Worm (Caenorhabditis elegans): Measurements from ENCODE around the gene ZC21.8.

ZC21.8 gene

ce11 chrIII:8519886-8520285 is at the start of gene ZC21.8:
Gene ZC21.8 (minus strand): TSS chrIII:8519986.
- no peak for TF ChIP-seq bed-2 (GFP tag; IDR thresholded peaks at IDR 0.05)
- TF ChIP-seq nfya-1 (tag; optimal IDR thresholded peaks at IDR 0.05; ENCODE audit: borderline replicate concordance, insufficient read depth), result no peak
- no peak for TF ChIP-seq fkh-3 (tag; optimal IDR thresholded peaks at IDR 0.05)
- TF ChIP-seq let-607 (tag; optimal IDR thresholded peaks at IDR 0.05), result no peak
- TF ChIP-seq F33H1.4 (GFP tag; IDR thresholded peaks at IDR 0.05), result no peak
- TF ChIP-seq ztf-28 (GFP tag; IDR thresholded peaks at IDR 0.05), result no peak
- no peak for TF ChIP-seq B0336.3 (GFP tag; IDR thresholded peaks at IDR 0.05)
- no peak for TF ChIP-seq nhr-90 (tag; optimal IDR thresholded peaks at IDR 0.05)
- no peak for TF ChIP-seq dpl-1 (GFP tag; optimal IDR thresholded peaks at IDR 0.05)
- TF ChIP-seq lin-35 (GFP tag; optimal IDR thresholded peaks at IDR 0.05), result no peak
- no peak for TF ChIP-seq tbp1 (GFP tag; optimal IDR thresholded peaks at IDR 0.05)
- no peak for TF ChIP-seq cebp-2 (GFP tag; IDR thresholded peaks at IDR 0.05)
- TF ChIP-seq F55B11.4 (tag; optimal IDR thresholded peaks at IDR 0.05; ENCODE audit: borderline replicate concordance, insufficient read depth), result no peak
- no peak for TF ChIP-seq unc-130 (GFP tag; optimal IDR thresholded peaks at IDR 0.05)
- TF ChIP-seq egl-44 (GFP tag; IDR thresholded peaks at IDR 0.05), result no peak
- TF ChIP-seq ztf-26 (tag; optimal IDR thresholded peaks at IDR 0.05), result no peak

- no peak for TF ChIP-seq K11D2.4 (GFP tag; IDR thresholded peaks at IDR 0.05)
- no peak for TF ChIP-seq nhr-90 (tag; optimal IDR thresholded peaks at IDR 0.05)
- TF ChIP-seq ekl-4 (GFP tag; IDR thresholded peaks at IDR 0.05), result no peak
Observed at ce11 chrIII:8564372-8564771, 44.6 kb upstream of the ZC21.8 start.

- TF ChIP-seq madf-8 (GFP tag; conservative IDR thresholded peaks at IDR 0.05), result no peak
- TF ChIP-seq fkh-3 (tag; optimal IDR thresholded peaks at IDR 0.05), result no peak
- TF ChIP-seq Y67H2A.10 (GFP tag; conservative IDR thresholded peaks at IDR 0.05), result no peak
- no peak for TF ChIP-seq somi-1 (GFP tag; optimal IDR thresholded peaks at IDR 0.05)
Observed at ce11 chrIII:8560836-8561235, 41.0 kb upstream of the ZC21.8 start, which contains the start of gene acdh-6. Gene acdh-6 (plus strand): TSS chrIII:8561136.

- TF ChIP-seq lsl-1 (GFP tag; optimal IDR thresholded peaks at IDR 0.05) (no peak), bed-2 (GFP tag; IDR thresholded peaks at IDR 0.05) (no peak), aptf-2 (GFP tag; conservative IDR thresholded peaks at IDR 0.05) (no peak), K12H6.12 (tag; optimal IDR thresholded peaks at IDR 0.05) (no peak), cebp-2 (GFP tag; IDR thresholded peaks at IDR 0.05) (no peak), F22D6.2 (tag; optimal IDR thresholded peaks at IDR 0.05) (no peak), ceh-27 (GFP tag; optimal IDR thresholded peaks at IDR 0.05) (no peak)
Observed at ce11 chrIII:8560398-8560797, 40.6 kb upstream of the ZC21.8 start.

ce11 chrIII:8556836-8557385 is 37.1 kb upstream of the ZC21.8 start, which contains the start of gene C02D5.2:
Gene C02D5.2 (plus strand): TSS chrIII:8557335.
- TF ChIP-seq C17E4.6 (GFP tag; IDR thresholded peaks at IDR 0.05) (no peak), nhr-80 (tag; optimal IDR thresholded peaks at IDR 0.05) (peak; percentile 1), hmg-1.2 (GFP tag; IDR thresholded peaks at IDR 0.05) (peak; percentile 78; the same call in 1 of the 2 replicates)

ce11 chrIII:8555682-8556081 is 35.9 kb upstream of the ZC21.8 start:
- no peak for TF ChIP-seq nhr-80 (tag; optimal IDR thresholded peaks at IDR 0.05)
- TF ChIP-seq B0035.1 (tag; optimal IDR thresholded peaks at IDR 0.05), result no peak
- no peak for TF ChIP-seq ztf-22 (GFP tag; optimal IDR thresholded peaks at IDR 0.05)
- TF ChIP-seq K11D2.4 (GFP tag; IDR thresholded peaks at IDR 0.05), result no peak
